Worm (Caenorhabditis elegans) whole organism, midembryonic: ENCODE measurements around the gene svh-1.

ENCODE experiments used
- T22C8.4 ChIP-seq: fragments of 200-800 bp; sonication (Bioruptor generic); IDR thresholded peaks from 2 replicates; pipeline ENCODE4 v1.3.6; 2022; ENCODE audit warnings: missing genetic modification characterization, missing compliant biosample characterization
- cog-1 ChIP-seq: sonication (generic microtip); optimal IDR thresholded peaks from 2 replicates; lab custom pipeline; 2016; ENCODE audit warnings: missing genetic modification characterization, missing compliant biosample characterization
- flt-1 ChIP-seq: fragments of 200-800 bp; sonication (Bioruptor generic); IDR thresholded peaks from 2 replicates; pipeline ENCODE4 v1.3.6; 2022; ENCODE audit warnings: missing genetic modification characterization, missing compliant biosample characterization
- klf-2 ChIP-seq: fragments of 200-800 bp; sonication (Bioruptor generic); conservative IDR thresholded peaks from 2 replicates; pipeline ENCODE4 v1.3.6; 2022; ENCODE audit warnings: missing genetic modification reagents, missing genetic modification characterization, missing compliant biosample characterization
- med-1 ChIP-seq: sonication (generic microtip); optimal IDR thresholded peaks from 2 replicates; lab custom pipeline; 2017; ENCODE audit warnings: missing genetic modification characterization, mild to moderate bottlenecking, missing compliant biosample characterization, antibody characterized with exemption, missing genetic modification reagents; ENCODE audit not compliant: insufficient read depth
- ref-1 ChIP-seq: fragments of 200-800 bp; sonication (Bioruptor generic); conservative IDR thresholded peaks from 2 replicates; pipeline ENCODE4 v1.3.6; 2022; ENCODE audit warnings: missing genetic modification reagents, missing genetic modification characterization, missing compliant biosample characterization
- ztf-23 ChIP-seq: fragments of 200-800 bp; sonication (Bioruptor generic); IDR thresholded peaks from 2 replicates; pipeline ENCODE4 v1.3.6; 2022; ENCODE audit warnings: missing genetic modification reagents, missing genetic modification characterization, missing compliant biosample characterization

- TF ChIP-seq med-1 (GFP tag; lab: Kevin White, UChicago) = no peak
- TF ChIP-seq flt-1 (GFP tag; lab: Robert Waterston, UW) = no peak
- TF ChIP-seq cog-1 = no peak
- no peak for TF ChIP-seq ztf-23 (GFP tag; lab: Robert Waterston, UW)
- TF ChIP-seq klf-2 = no peak
- no peak for TF ChIP-seq ref-1 (GFP tag; lab: Robert Waterston, UW)
- TF ChIP-seq T22C8.4 (GFP tag; lab: Robert Waterston, UW) = no peak
Measured at ce11 chrIV:8168660-8169059, 37.8 kb upstream of the svh-1 start, which contains the start of gene clec-52.
